Worm (Caenorhabditis elegans) whole organism, late embryonic: ENCODE data around the gene F21D9.8.
"Not testable (repeated sequence)": the region's sequence is repeated elsewhere in the genome, so short reads cannot be mapped to it uniquely, and the experiment has no call there.

Source experiments
- C38D4.7 ChIP-seq: fragments of 200-800 bp; sonication (Bioruptor generic); optimal IDR thresholded peaks from 2 replicates; lab custom pipeline; 2018; ENCODE audit warnings: mild to moderate bottlenecking, missing genetic modification characterization, moderate library complexity, missing compliant biosample characterization
- K09A11.1 ChIP-seq: sonication (generic microtip); optimal IDR thresholded peaks from 2 replicates; lab custom pipeline; 2017; ENCODE audit warnings: antibody characterized with exemption, mild to moderate bottlenecking, missing genetic modification characterization, missing compliant biosample characterization; ENCODE audit not compliant: insufficient read depth
- ahr-1 ChIP-seq: sonication (generic microtip); optimal IDR thresholded peaks from 2 replicates; lab custom pipeline; 2016; ENCODE audit warnings: missing genetic modification characterization, missing compliant biosample characterization
- ama-1 ChIP-seq: fragments of 150-350 bp; optimal IDR thresholded peaks from 2 replicates; lab custom pipeline; 2014
- ceh-14 ChIP-seq: sonication (generic microtip); optimal IDR thresholded peaks from 2 replicates; lab custom pipeline; 2016; ENCODE audit warnings: missing genotype, missing genetic modification characterization, missing compliant biosample characterization
- ceh-24 ChIP-seq: sonication (generic microtip); optimal IDR thresholded peaks from 2 replicates; lab custom pipeline; 2016; ENCODE audit warnings: mild to moderate bottlenecking, missing genetic modification characterization, missing compliant biosample characterization
- ceh-45 ChIP-seq: fragments of 200-800 bp; sonication (Bioruptor generic); IDR thresholded peaks from 2 replicates; pipeline ENCODE4 v1.3.6; 2022; ENCODE audit warnings: missing genetic modification reagents, missing genetic modification characterization, missing compliant biosample characterization
- ceh-6 ChIP-seq: fragments of 200-800 bp; sonication (Bioruptor generic); optimal IDR thresholded peaks from 2 replicates; lab custom pipeline; 2018; ENCODE audit warnings: mild to moderate bottlenecking, missing genetic modification characterization, missing compliant biosample characterization
- elt-2 ChIP-seq: sonication (generic microtip); optimal IDR thresholded peaks from 2 replicates; lab custom pipeline; 2016; ENCODE audit warnings: missing genetic modification reagents, missing genetic modification characterization, missing compliant biosample characterization
- elt-4 ChIP-seq: sonication (generic microtip); optimal IDR thresholded peaks from 2 replicates; lab custom pipeline; 2016; ENCODE audit warnings: missing genetic modification characterization, missing compliant biosample characterization
- ets-4 ChIP-seq: sonication (generic microtip); optimal IDR thresholded peaks from 2 replicates; lab custom pipeline; 2016; ENCODE audit warnings: missing genetic modification characterization, missing compliant biosample characterization
- eyg-1 ChIP-seq: sonication (generic microtip); optimal IDR thresholded peaks from 2 replicates; lab custom pipeline; 2016; ENCODE audit warnings: missing genotype, missing genetic modification characterization, missing compliant biosample characterization
- fax-1 ChIP-seq: sonication (generic microtip); optimal IDR thresholded peaks from 2 replicates; lab custom pipeline; 2016; ENCODE audit warnings: missing genotype, missing genetic modification characterization, missing compliant biosample characterization
- gmeb-2 ChIP-seq: sonication (generic microtip); optimal IDR thresholded peaks from 2 replicates; lab custom pipeline; 2016; ENCODE audit warnings: missing genetic modification characterization, inconsistent platforms, missing compliant biosample characterization
- hlh-15 ChIP-seq: sonication (generic microtip); optimal IDR thresholded peaks from 2 replicates; lab custom pipeline; 2016; ENCODE audit warnings: missing genetic modification characterization, missing compliant biosample characterization
- hlh-6 ChIP-seq: sonication (generic microtip); optimal IDR thresholded peaks from 2 replicates; lab custom pipeline; 2016; ENCODE audit warnings: missing genotype, missing genetic modification characterization, missing compliant biosample characterization
- lim-6 ChIP-seq: sonication (generic microtip); optimal IDR thresholded peaks from 2 replicates; lab custom pipeline; 2016; ENCODE audit warnings: missing genetic modification characterization, missing compliant biosample characterization
- madf-2 ChIP-seq: sonication (generic microtip); optimal IDR thresholded peaks from 2 replicates; lab custom pipeline; 2017; ENCODE audit warnings: missing genetic modification characterization, missing compliant biosample characterization
- nfya-1 ChIP-seq: sonication (generic microtip); optimal IDR thresholded peaks from 2 replicates; lab custom pipeline; 2017; ENCODE audit warnings: missing genetic modification characterization, mild to moderate bottlenecking, missing compliant biosample characterization, antibody characterized with exemption, moderate library complexity
- npax-4 ChIP-seq: sonication (generic microtip); optimal IDR thresholded peaks from 2 replicates; lab custom pipeline; 2016; ENCODE audit warnings: missing genetic modification characterization, missing compliant biosample characterization
- odd-2 ChIP-seq: sonication (generic microtip); optimal IDR thresholded peaks from 2 replicates; lab custom pipeline; 2017; ENCODE audit warnings: antibody characterized with exemption, mild to moderate bottlenecking, missing genetic modification characterization, missing compliant biosample characterization
- pag-3 ChIP-seq: sonication (generic microtip); optimal IDR thresholded peaks from 2 replicates; lab custom pipeline; 2016; ENCODE audit warnings: missing compliant biosample characterization, missing genetic modification characterization, borderline replicate concordance
- pha-4 ChIP-seq: fragments of 150-350 bp; optimal IDR thresholded peaks from 2 replicates; lab custom pipeline; 2018; ENCODE audit warnings: missing biosample characterization, missing genetic modification reagents, missing genetic modification characterization
- rnt-1 ChIP-seq: sonication (generic microtip); optimal IDR thresholded peaks from 2 replicates; lab custom pipeline; 2016; ENCODE audit warnings: missing genetic modification characterization, missing compliant biosample characterization
- tbx-2 ChIP-seq: sonication (generic microtip); optimal IDR thresholded peaks from 2 replicates; lab custom pipeline; 2016; ENCODE audit warnings: missing genetic modification characterization, missing compliant biosample characterization
- tbx-7 ChIP-seq: sonication (generic microtip); optimal IDR thresholded peaks from 2 replicates; lab custom pipeline; 2016; ENCODE audit warnings: missing genotype, missing genetic modification characterization, missing compliant biosample characterization
- ttx-3 ChIP-seq: sonication (generic microtip); optimal IDR thresholded peaks from 2 replicates; lab custom pipeline; 2016; ENCODE audit warnings: missing genetic modification reagents, missing genetic modification characterization, missing compliant biosample characterization
- unc-55 ChIP-seq: sonication (generic microtip); optimal IDR thresholded peaks from 2 replicates; lab custom pipeline; 2017; ENCODE audit warnings: missing biosample characterization, missing genetic modification reagents, missing genetic modification characterization
- unc-86 ChIP-seq: sonication (generic microtip); optimal IDR thresholded peaks from 2 replicates; lab custom pipeline; 2016; ENCODE audit warnings: missing genetic modification characterization, missing compliant biosample characterization
- zip-5 ChIP-seq: sonication (generic microtip); optimal IDR thresholded peaks from 2 replicates; lab custom pipeline; 2016; ENCODE audit warnings: missing genetic modification characterization, missing compliant biosample characterization

F21D9.8 gene

ce11 chrV:19319460-19319995 lies 39.7 kb upstream of the F21D9.8 start, which contains the start of gene C43D7.7:
TSS of gene C43D7.7 (minus strand) at chrV:19319510.
- no peak for TF ChIP-seq lim-6 (tag; lab: Kevin White, UChicago)
- no peak for TF ChIP-seq C38D4.7 (GFP tag; lab: Kevin White, UChicago)
- TF ChIP-seq eyg-1 (tag; lab: Kevin White, UChicago) = no peak
- TF ChIP-seq tbx-2 (tag; lab: Kevin White, UChicago) = no peak
- TF ChIP-seq K09A11.1 = no peak
- TF ChIP-seq ceh-24 (tag; lab: Kevin White, UChicago) = no peak
- no peak for TF ChIP-seq tbx-7
- no peak for TF ChIP-seq hlh-6
- no peak for TF ChIP-seq zip-5 (tag; lab: Kevin White, UChicago)
- no peak for TF ChIP-seq unc-86 (tag; lab: Kevin White, UChicago)
- TF ChIP-seq gmeb-2 = no peak
- TF ChIP-seq ceh-14 (tag; lab: Kevin White, UChicago) = no peak

DNA sequence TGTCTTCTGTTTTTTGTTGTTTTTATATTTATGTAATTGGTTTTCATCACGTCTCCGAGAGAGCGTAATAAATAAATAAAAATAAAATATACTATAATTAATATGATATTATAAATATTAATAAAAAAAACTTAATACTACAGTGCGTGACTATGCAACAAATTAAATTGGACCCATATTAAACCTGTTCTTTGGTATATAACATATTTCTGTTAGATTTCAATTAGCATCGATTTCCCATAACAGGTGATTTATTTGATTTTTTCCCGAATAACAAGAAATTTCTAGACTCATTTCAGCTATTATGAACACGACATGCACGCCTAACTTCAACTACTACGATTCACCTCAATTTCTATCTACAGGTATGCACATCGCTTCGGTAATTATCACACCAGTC lies 37.3 kb upstream of the F21D9.8 start, which contains the start of gene srh-208:
Gene srh-208 (plus strand): TSS at position 301 of the 400 bp plus-strand sequence.
- not testable (repeated sequence) for TF ChIP-seq unc-86 (tag; lab: Kevin White, UChicago); ceh-45 (GFP tag; lab: Robert Waterston, UW); odd-2

ce11 chrV:19312975-19313374 lies 33.2 kb upstream of the F21D9.8 start, which contains the start of gene fbxb-64:
TSS of gene fbxb-64 (plus strand) at chrV:19313275.
- TF ChIP-seq pha-4 (tag; lab: Kevin White, UChicago) (no peak), unc-86 (tag; lab: Kevin White, UChicago) (no peak), lim-6 (tag; lab: Kevin White, UChicago) (no peak)

ce11 chrV:19311391-19311790 lies 31.6 kb upstream of the F21D9.8 start, which contains the start of gene C43D7.8:
TSS of gene C43D7.8 (minus strand) at chrV:19311491.
- no peak for TF ChIP-seq ceh-6 (GFP tag; lab: Kevin White, UChicago)
- TF ChIP-seq ceh-14 (tag; lab: Kevin White, UChicago) = no peak
- TF ChIP-seq ceh-24 (tag; lab: Kevin White, UChicago) = no peak
- TF ChIP-seq unc-55 (GFP tag; lab: Kevin White, UChicago) = no peak
- no peak for TF ChIP-seq elt-4 (tag; lab: Kevin White, UChicago)
- TF ChIP-seq ets-4 = no peak
- no peak for TF ChIP-seq rnt-1 (tag; lab: Kevin White, UChicago)
- TF ChIP-seq nfya-1 (tag; lab: Kevin White, UChicago) = no peak
- TF ChIP-seq hlh-15 (tag; lab: Kevin White, UChicago) = no peak

ce11 chrV:19309591-19309990 lies 29.8 kb upstream of the F21D9.8 start, which contains the start of gene F55C9.11:
TSS of gene F55C9.11 (minus strand) at chrV:19309691.
- no peak for TF ChIP-seq fax-1 (tag; lab: Kevin White, UChicago)
- TF ChIP-seq C38D4.7 (GFP tag; lab: Kevin White, UChicago) = no peak

DNA sequence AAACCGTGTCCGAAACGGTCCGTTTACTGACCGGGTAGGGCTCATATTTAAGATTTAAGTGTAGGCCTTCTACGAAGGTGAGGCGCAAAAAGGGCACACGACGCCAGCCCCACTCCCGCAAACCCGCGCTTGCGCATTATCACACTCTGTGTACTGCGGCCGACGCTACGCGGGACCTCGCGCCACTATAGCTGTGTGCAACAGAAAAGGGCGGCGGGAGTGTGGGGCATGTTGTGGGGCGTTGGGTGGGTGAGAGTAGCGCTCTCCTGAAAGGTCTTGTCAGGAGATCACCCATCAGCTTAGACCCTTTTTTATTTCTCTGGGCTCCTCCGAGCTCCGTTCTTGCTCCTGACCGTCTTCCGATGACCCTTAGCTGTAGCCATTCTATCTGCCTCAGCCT lies 28.3 kb upstream of the F21D9.8 start:
- TF ChIP-seq hlh-6 = no peak
- no peak for TF ChIP-seq ttx-3 (tag; lab: Kevin White, UChicago)
- TF ChIP-seq unc-86 (tag; lab: Kevin White, UChicago) = no peak
- no peak for TF ChIP-seq tbx-2 (tag; lab: Kevin White, UChicago)
- TF ChIP-seq elt-2 = no peak
- no peak for TF ChIP-seq pag-3 (tag; lab: Kevin White, UChicago)
- TF ChIP-seq ama-1 = no peak
- no peak for TF ChIP-seq ceh-6 (GFP tag; lab: Kevin White, UChicago)
- no peak for TF ChIP-seq npax-4 (tag; lab: Kevin White, UChicago)
- TF ChIP-seq ahr-1 (tag; lab: Kevin White, UChicago) = no peak
- TF ChIP-seq madf-2 (tag; lab: Kevin White, UChicago) = no peak
- TF ChIP-seq, all 69 proteins: peak for 0
